Worm (Caenorhabditis elegans): ENCODE data around the gene lev-9.

Gene lev-9

DNA sequence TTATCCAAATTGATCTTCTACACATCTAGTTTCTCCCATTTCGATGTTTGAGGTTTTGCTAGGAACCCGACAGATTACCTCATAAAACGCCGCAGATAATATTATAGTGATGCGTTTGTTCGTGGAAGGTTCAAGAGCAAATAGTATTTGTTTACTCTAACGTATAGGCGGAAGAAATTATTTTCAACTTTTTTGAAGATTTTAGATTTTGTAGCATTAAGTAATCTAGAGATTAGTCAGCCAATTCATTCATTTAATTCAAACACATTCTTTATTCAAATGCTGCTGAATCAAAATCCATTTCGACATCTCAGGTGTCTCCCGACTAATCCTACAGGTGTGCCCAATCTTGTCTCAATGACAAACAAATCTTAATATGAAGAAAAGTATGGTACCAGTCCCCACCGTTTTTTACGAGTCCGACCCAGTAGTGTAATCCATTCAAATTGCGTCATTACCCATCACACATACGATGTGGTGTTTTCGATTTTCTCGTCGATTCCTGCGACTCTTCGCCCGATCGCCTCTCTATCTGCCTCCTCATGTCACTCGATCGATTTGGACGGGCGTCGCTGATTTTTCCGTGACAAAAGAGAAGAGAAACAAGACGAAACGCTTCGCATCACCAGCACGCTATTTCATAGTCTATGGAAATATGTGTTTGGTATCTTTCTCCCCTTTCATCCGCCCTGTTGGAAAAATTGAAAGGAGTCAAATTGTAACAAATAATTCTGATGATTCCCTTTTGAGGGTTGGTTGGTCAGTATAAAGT lies 37.4 kb downstream of the lev-9 start (continued):
- TF ChIP-seq Y53F4B.3 (GFP tag; IDR thresholded peaks at IDR 0.05), result no peak
- peak; percentile 46; the same call in 1 of the 2 replicates for TF ChIP-seq hsf-1 (GFP tag; IDR thresholded peaks at IDR 0.05)
- TF ChIP-seq F57A8.1 (GFP tag; optimal IDR thresholded peaks at IDR 0.05), result no peak
- TF ChIP-seq cebp-1 (GFP tag; IDR thresholded peaks at IDR 0.05), result peak; percentile 34; the same call in 1 of the 2 replicates
- TF ChIP-seq cebp-1 (tag; optimal IDR thresholded peaks at IDR 0.05), result peak; percentile 69
- TF ChIP-seq egrh-3 (GFP tag; IDR thresholded peaks at IDR 0.05), result no peak
- TF ChIP-seq sea-2 (GFP tag; IDR thresholded peaks at IDR 0.05), result no peak
- peak; percentile 50; the same call in 1 of the 2 replicates for TF ChIP-seq attf-6 (GFP tag; IDR thresholded peaks at IDR 0.05)
- no peak for TF ChIP-seq F37B4.10 (GFP tag; IDR thresholded peaks at IDR 0.05)
- TF ChIP-seq pha-4 (tag; optimal IDR thresholded peaks at IDR 0.05), result peak; percentile 28
- TF ChIP-seq mxl-1 (tag; optimal IDR thresholded peaks at IDR 0.05), result no peak
- TF ChIP-seq madf-10 (tag; optimal IDR thresholded peaks at IDR 0.05), result no peak
- TF ChIP-seq lin-40 (tag; optimal IDR thresholded peaks at IDR 0.05), result peak; percentile 36
- peak; percentile 42 for TF ChIP-seq F22D6.2 (tag; optimal IDR thresholded peaks at IDR 0.05)
- TF ChIP-seq tbx-9 (tag; optimal IDR thresholded peaks at IDR 0.05; ENCODE audit: borderline replicate concordance), result no peak
- TF ChIP-seq T26A5.8 (tag; optimal IDR thresholded peaks at IDR 0.05), result no peak
- TF ChIP-seq die-1 (tag; optimal IDR thresholded peaks at IDR 0.05), result no peak
- TF ChIP-seq hmg-1.2 (GFP tag; IDR thresholded peaks at IDR 0.05), result peak; percentile 19
- peak; percentile 18 for TF ChIP-seq ceh-79 (tag; optimal IDR thresholded peaks at IDR 0.05)
- TF ChIP-seq rpc-1 (optimal IDR thresholded peaks at IDR 0.05), result no peak
- TF ChIP-seq rpc-1 (tag; optimal IDR thresholded peaks at IDR 0.05), result no peak
- no peak for TF ChIP-seq F39B2.1 (GFP tag; IDR thresholded peaks at IDR 0.05)
- no peak for TF ChIP-seq xnd-1 (tag; optimal IDR thresholded peaks at IDR 0.05)
- TF ChIP-seq chd-7 (tag; optimal IDR thresholded peaks at IDR 0.05), result peak; percentile 26
- TF ChIP-seq Y67H2A.10 (GFP tag; conservative IDR thresholded peaks at IDR 0.05), result no peak
- no peak for TF ChIP-seq ztf-26 (tag; optimal IDR thresholded peaks at IDR 0.05)
- no peak for TF ChIP-seq lsl-1 (GFP tag; optimal IDR thresholded peaks at IDR 0.05)
- TF ChIP-seq tlf-1 (GFP tag; optimal IDR thresholded peaks at IDR 0.05), result peak; percentile 8
- no peak for TF ChIP-seq ceh-100 (GFP tag; IDR thresholded peaks at IDR 0.05)
- no peak for TF ChIP-seq B0019.2 (GFP tag; conservative IDR thresholded peaks at IDR 0.05)
- TF ChIP-seq nfyb-1 (GFP tag; IDR thresholded peaks at IDR 0.05), result no peak; the same call in none of the 2 replicates
- peak; percentile 87 for TF ChIP-seq Y95B8A.8 (GFP tag; IDR thresholded peaks at IDR 0.05)
- TF ChIP-seq sdz-38 (tag; optimal IDR thresholded peaks at IDR 0.05), result no peak
- peak; percentile 88 for TF ChIP-seq B0336.3 (GFP tag; IDR thresholded peaks at IDR 0.05)
- TF ChIP-seq ZK185.1 (tag; optimal IDR thresholded peaks at IDR 0.05; ENCODE audit: poor library complexity, severe bottlenecking), result peak; percentile 40
- peak; percentile 22 for TF ChIP-seq ccch-3 (GFP tag; optimal IDR thresholded peaks at IDR 0.05)
- no peak for TF ChIP-seq nhr-27 (tag; optimal IDR thresholded peaks at IDR 0.05)
- TF ChIP-seq K11D2.4 (GFP tag; IDR thresholded peaks at IDR 0.05), result peak; percentile 76
- no peak; the same call in 1 of the 2 replicates for TF ChIP-seq let-526 (GFP tag; IDR thresholded peaks at IDR 0.05)
- TF ChIP-seq lin-54 (GFP tag; optimal IDR thresholded peaks at IDR 0.05), result peak; percentile 48
- no peak for TF ChIP-seq ztf-18 (tag; optimal IDR thresholded peaks at IDR 0.05)
- TF ChIP-seq ets-4 (GFP tag; optimal IDR thresholded peaks at IDR 0.05), result peak; percentile 20
- TF ChIP-seq cebp-2 (GFP tag; IDR thresholded peaks at IDR 0.05), result no peak
- TF ChIP-seq hrde-1 (tag; optimal IDR thresholded peaks at IDR 0.05; ENCODE audit: borderline replicate concordance), result no peak
- no peak for TF ChIP-seq hlh-26 (GFP tag; conservative IDR thresholded peaks at IDR 0.05)
- TF ChIP-seq ceh-40 (GFP tag; IDR thresholded peaks at IDR 0.05), result peak; percentile 53; the same call in 1 of the 2 replicates
- no peak for TF ChIP-seq rec-8 (tag; optimal IDR thresholded peaks at IDR 0.05)
- no peak for TF ChIP-seq ceh-27 (GFP tag; optimal IDR thresholded peaks at IDR 0.05)

All from whole organism, young adult.